Fruit fly (Drosophila melanogaster): Measurements from ENCODE around the gene Prosbeta3.

The Prosbeta3 gene

DNA sequence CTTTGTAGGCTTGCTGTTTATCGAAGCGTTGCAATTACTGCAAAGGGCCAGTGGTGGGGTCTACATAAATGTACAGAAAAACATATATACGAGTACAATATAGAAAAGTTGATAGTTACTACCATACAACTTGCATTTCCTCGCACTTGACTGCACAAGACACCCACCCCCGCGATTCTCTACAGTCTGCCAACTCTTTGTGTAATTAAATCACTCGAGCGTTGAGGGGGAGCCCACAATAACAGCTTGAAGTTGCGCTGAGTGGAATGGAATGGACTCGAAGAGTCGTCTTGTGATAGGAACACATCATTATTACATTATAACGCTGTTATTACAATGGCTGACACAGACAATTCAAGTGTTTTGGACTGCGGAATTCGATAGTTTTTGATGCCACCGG, 23.4 kb upstream of the Prosbeta3 start (continued):
- no peak for TF ChIP-seq Optix (GFP tag; IDR thresholded peaks at IDR 0.05)
- no peak for TF ChIP-seq sima (GFP tag; optimal IDR thresholded peaks at IDR 0.05)
- no peak for TF ChIP-seq CG15514 (GFP tag; optimal IDR thresholded peaks at IDR 0.05)
- peak; percentile 65 for TF ChIP-seq crol (GFP tag; IDR thresholded peaks at IDR 0.05)
- peak; percentile 66 for TF ChIP-seq Med (GFP tag)

- TF ChIP-seq CG13894 (tag; optimal IDR thresholded peaks at IDR 0.05) (no peak), Hr39 (optimal IDR thresholded peaks at IDR 0.05) (no peak), Dbx (GFP tag; IDR thresholded peaks at IDR 0.05) (no peak), sqz (GFP tag; optimal IDR thresholded peaks at IDR 0.05) (peak; percentile 34), CG8944 (GFP tag; optimal IDR thresholded peaks at IDR 0.05) (no peak), CG14014 (GFP tag; IDR thresholded peaks at IDR 0.05) (no peak), HmgZ (tag; optimal IDR thresholded peaks at IDR 0.05) (no peak), CG14710 (tag; optimal IDR thresholded peaks at IDR 0.05) (no peak), her (GFP tag; optimal IDR thresholded peaks at IDR 0.05) (no peak), Dad (GFP tag; optimal IDR thresholded peaks at IDR 0.05) (no peak), org-1 (GFP tag; optimal IDR thresholded peaks at IDR 0.05) (no peak), CG12104 (GFP tag; optimal IDR thresholded peaks at IDR 0.05) (no peak), scrt (GFP tag; optimal IDR thresholded peaks at IDR 0.05) (no peak), E2f2 (GFP tag; IDR thresholded peaks at IDR 0.05) (no peak), CG17328 (GFP tag; IDR thresholded peaks at IDR 0.05) (no peak), CG17385 (GFP tag; optimal IDR thresholded peaks at IDR 0.05) (no peak), hbn (GFP tag; IDR thresholded peaks at IDR 0.05; ENCODE audit: partially characterized antibody) (no peak), Max (GFP tag; optimal IDR thresholded peaks at IDR 0.05) (no peak), Fer3 (tag; optimal IDR thresholded peaks at IDR 0.05) (no peak), HLH54F (GFP tag; optimal IDR thresholded peaks at IDR 0.05) (no peak), slp2 (GFP tag; optimal IDR thresholded peaks at IDR 0.05) (no peak), CG7372 (GFP tag; IDR thresholded peaks at IDR 0.05) (no peak), NfI (GFP tag; optimal IDR thresholded peaks at IDR 0.05) (no peak), kni (GFP tag; optimal IDR thresholded peaks at IDR 0.05) (no peak), h (optimal IDR thresholded peaks at IDR 0.05) (no peak), Sin3A (optimal IDR thresholded peaks at IDR 0.05) (no peak), gsb (GFP tag; IDR thresholded peaks at IDR 0.05) (no peak), HLHmδ (GFP tag; optimal IDR thresholded peaks at IDR 0.05) (no peak), bcd (GFP tag; optimal IDR thresholded peaks at IDR 0.05) (no peak), zfh1 (GFP tag; IDR thresholded peaks at IDR 0.05) (0 out of 3 replicates have a peak, but pooled peaks have one; percentile 15), corto (GFP tag; optimal IDR thresholded peaks at IDR 0.05) (no peak), Drgx (GFP tag; IDR thresholded peaks at IDR 0.05) (no peak), mld (GFP tag; IDR thresholded peaks at IDR 0.05; ENCODE audit: partially characterized antibody) (no peak), Rx (GFP tag; IDR thresholded peaks at IDR 0.05) (no peak), vvl (GFP tag; IDR thresholded peaks at IDR 0.05) (peak; percentile 24; the same call in 1 of the 2 replicates), CG1603 (tag; optimal IDR thresholded peaks at IDR 0.05) (no peak), sima (GFP tag; optimal IDR thresholded peaks at IDR 0.05) (no peak), bigmax (GFP tag; optimal IDR thresholded peaks at IDR 0.05) (no peak), cas (GFP tag; IDR thresholded peaks at IDR 0.05) (no peak), Mrtf (GFP tag; IDR thresholded peaks at IDR 0.05) (no peak), repo (GFP tag; optimal IDR thresholded peaks at IDR 0.05) (no peak), abd-A (tag; optimal IDR thresholded peaks at IDR 0.05) (peak; percentile 83), nerfin-2 (GFP tag; IDR thresholded peaks at IDR 0.05; ENCODE audit: partially characterized antibody) (no peak), tio (GFP tag; optimal IDR thresholded peaks at IDR 0.05) (no peak), CG7745 (tag; optimal IDR thresholded peaks at IDR 0.05) (peak; percentile 92), CG16863 (GFP tag; optimal IDR thresholded peaks at IDR 0.05) (no peak), gcm (GFP tag; optimal IDR thresholded peaks at IDR 0.05) (peak; percentile 11), CHES-1-like (GFP tag; optimal IDR thresholded peaks at IDR 0.05) (no peak)
Observed at dm6 chr3R:9028690-9029089, 22.7 kb upstream of the Prosbeta3 start.

Data from whole organism, embryonic.